Fruit fly (Drosophila melanogaster) whole organism, embryonic: Measurements from ENCODE around the gene Ptpmeg2.

Experiments used
- BEAF-32 ChIP-seq: fragments of 200-800 bp; sonication (Bioruptor generic); optimal IDR thresholded peaks from 3 replicates; lab custom pipeline; 2017; ENCODE audit warnings: missing biosample characterization, missing genetic modification characterization, mild to moderate bottlenecking, moderate library complexity, missing genetic modification reagents
- CG10321 ChIP-seq: fragments of 200-800 bp; sonication (Bioruptor generic); IDR thresholded peaks from 2 replicates; pipeline ENCODE4 v1.3.6; 2022; ENCODE audit warnings: missing biosample characterization, missing genetic modification characterization
- CG10654 ChIP-seq: fragments of 200-800 bp; sonication (Bioruptor generic); optimal IDR thresholded peaks from 2 replicates; lab custom pipeline; 2016; ENCODE audit warnings: missing biosample characterization, missing genetic modification characterization
- CG12744 ChIP-seq: fragments of 200-800 bp; sonication (Bioruptor generic); optimal IDR thresholded peaks from 2 replicates; lab custom pipeline; 2016; ENCODE audit warnings: missing biosample characterization, missing genetic modification characterization
- CG16813 ChIP-seq: fragments of 200-800 bp; sonication (Bioruptor generic); IDR thresholded peaks from 3 replicates; pipeline ENCODE4 v1.3.6; 2022; ENCODE audit warnings: missing biosample characterization, missing genetic modification characterization; ENCODE audit not compliant: partially characterized antibody
- CG17612 ChIP-seq: fragments of 200-800 bp; sonication (Bioruptor generic); IDR thresholded peaks from 2 replicates; pipeline ENCODE4 v1.3.6; 2022; ENCODE audit warnings: missing biosample characterization, missing genetic modification characterization
- CG31441 ChIP-seq: fragments of 200-800 bp; sonication (Bioruptor generic); IDR thresholded peaks from 2 replicates; pipeline ENCODE4 v1.3.6; 2022; ENCODE audit warnings: missing biosample characterization, missing genetic modification characterization
- CG4360 ChIP-seq: fragments of 200-800 bp; sonication (Bioruptor generic); IDR thresholded peaks from 2 replicates; pipeline ENCODE4 v1.3.6; 2022; ENCODE audit warnings: missing biosample characterization, missing genetic modification characterization
- CG6175 ChIP-seq: fragments of 200-800 bp; sonication (Bioruptor generic); IDR thresholded peaks from 3 replicates; pipeline ENCODE4 v1.3.6; 2022; ENCODE audit warnings: missing biosample characterization, missing genetic modification characterization
- CG6813 ChIP-seq: fragments of 200-800 bp; sonication (Bioruptor generic); optimal IDR thresholded peaks from 2 replicates; lab custom pipeline; 2017; ENCODE audit warnings: missing biosample characterization, missing genetic modification characterization, mild to moderate bottlenecking, moderate library complexity, missing genetic modification reagents
- CG8089 ChIP-seq: fragments of 200-800 bp; sonication (Bioruptor generic); optimal IDR thresholded peaks from 3 replicates; lab custom pipeline; 2016; ENCODE audit warnings: missing biosample characterization, missing genetic modification characterization
- CG8765 ChIP-seq: fragments of 200-800 bp; sonication (Bioruptor generic); IDR thresholded peaks from 2 replicates; pipeline ENCODE4 v1.3.6; 2022; ENCODE audit warnings: missing biosample characterization, missing genetic modification characterization
- Dek ChIP-seq: fragments of 200-800 bp; sonication (Bioruptor generic); optimal IDR thresholded peaks from 3 replicates; lab custom pipeline; 2019; ENCODE audit warnings: missing biosample characterization, mild to moderate bottlenecking, missing genetic modification characterization, moderate library complexity
- Dfd ChIP-seq, 2 experiments: fragments of >200 bp; optimal IDR thresholded peaks; 2 replicates each; lab custom pipeline; 2017; ENCODE audit warnings: missing biosample characterization in 2 of 2, missing genetic modification characterization in 2 of 2
- Doc3 ChIP-seq: fragments of 200-800 bp; sonication (Bioruptor generic); IDR thresholded peaks from 3 replicates; pipeline ENCODE4 v1.3.6; 2022; ENCODE audit warnings: missing biosample characterization, missing genetic modification characterization; ENCODE audit not compliant: partially characterized antibody
- Hsf ChIP-seq: fragments of 200-800 bp; sonication (Bioruptor generic); optimal IDR thresholded peaks from 3 replicates; lab custom pipeline; 2016; ENCODE audit warnings: missing biosample characterization, missing genetic modification characterization
- MESR4 ChIP-seq: fragments of 200-800 bp; sonication (Bioruptor generic); optimal IDR thresholded peaks from 2 replicates; lab custom pipeline; 2018; ENCODE audit warnings: missing biosample characterization, mild to moderate bottlenecking, missing genetic modification characterization, moderate library complexity
- Med ChIP-seq: fragments of 200-800 bp; sonication (Bioruptor generic); peaks from one replicate; lab custom pipeline; 2016; ENCODE audit warnings: missing biosample characterization, missing genetic modification characterization, mild to moderate bottlenecking, inconsistent platforms, moderate library complexity
- Nf-YC ChIP-seq: fragments of 200-800 bp; optimal IDR thresholded peaks from 3 replicates; lab custom pipeline; 2019; ENCODE audit warnings: missing biosample characterization, mild to moderate bottlenecking, missing genetic modification characterization, moderate library complexity
- Opbp ChIP-seq: fragments of 200-800 bp; sonication (Bioruptor generic); IDR thresholded peaks from 3 replicates; pipeline ENCODE4 v1.3.6; 2022; ENCODE audit warnings: missing biosample characterization, missing genetic modification characterization; ENCODE audit not compliant: partially characterized antibody
- Poxn ChIP-seq: fragments of 200-800 bp; sonication (Bioruptor generic); IDR thresholded peaks from 2 replicates; pipeline ENCODE4 v1.3.6; 2022; ENCODE audit warnings: missing biosample characterization, missing genetic modification characterization
- Scr ChIP-seq: fragments of 200-800 bp; sonication (Bioruptor generic); IDR thresholded peaks from 2 replicates; pipeline ENCODE4 v1.3.6; 2022; ENCODE audit warnings: missing biosample characterization, missing genetic modification characterization; ENCODE audit not compliant: partially characterized antibody
- Taf1 ChIP-seq: fragments of 200-800 bp; sonication (Bioruptor generic); IDR thresholded peaks from 2 replicates; pipeline ENCODE4 v1.3.6; 2022; ENCODE audit warnings: missing biosample characterization, missing genetic modification characterization
- Trl ChIP-seq, 3 experiments: fragments of >200 bp in 2 of 3; fragments of 200-800 bp in 1 of 3; sonication (Bioruptor generic) in 1 of 3; optimal IDR thresholded peaks; 2 replicates in 1 of 3; 3 replicates in 2 of 3; lab custom pipeline; 2016 to 2017; ENCODE audit warnings: missing biosample characterization in 1 of 3, missing genetic modification characterization in 1 of 3
- bowl ChIP-seq: fragments of 200-800 bp; sonication (Bioruptor generic); IDR thresholded peaks from 2 replicates; pipeline ENCODE4 v1.3.6; 2022; ENCODE audit warnings: missing biosample characterization, missing genetic modification characterization
- cwo ChIP-seq: fragments of 200-800 bp; sonication (Bioruptor generic); optimal IDR thresholded peaks from 3 replicates; lab custom pipeline; 2017; ENCODE audit warnings: missing biosample characterization, missing genetic modification characterization, mild to moderate bottlenecking, moderate library complexity, missing genetic modification reagents
- emc ChIP-seq: fragments of 200-800 bp; sonication (Bioruptor generic); optimal IDR thresholded peaks from 2 replicates; lab custom pipeline; 2016; ENCODE audit warnings: missing biosample characterization, missing genetic modification characterization
- en ChIP-seq: fragments of 200-800 bp; sonication (Bioruptor generic); optimal IDR thresholded peaks from 2 replicates; lab custom pipeline; 2016; ENCODE audit warnings: missing biosample characterization, missing genetic modification characterization
- ewg ChIP-seq: fragments of 200-800 bp; sonication (Bioruptor generic); optimal IDR thresholded peaks from 3 replicates; lab custom pipeline; 2017; ENCODE audit warnings: mild to moderate bottlenecking, missing biosample characterization, missing genetic modification reagents, missing genetic modification characterization
- exex ChIP-seq: fragments of 200-800 bp; sonication (Bioruptor generic); optimal IDR thresholded peaks from 4 replicates; lab custom pipeline; 2018; ENCODE audit warnings: missing biosample characterization, mild to moderate bottlenecking, missing genetic modification characterization, moderate library complexity
- fu2 ChIP-seq: fragments of 200-800 bp; sonication (Bioruptor generic); optimal IDR thresholded peaks from 2 replicates; lab custom pipeline; 2016; ENCODE audit warnings: missing biosample characterization, missing genetic modification characterization
- gro ChIP-seq: fragments of 200-800 bp; sonication (Bioruptor generic); optimal IDR thresholded peaks from 2 replicates; lab custom pipeline; 2016; ENCODE audit warnings: missing biosample characterization, missing genetic modification characterization
- hbn ChIP-seq: fragments of 200-800 bp; sonication (Bioruptor generic); IDR thresholded peaks from 2 replicates; pipeline ENCODE4 v1.3.6; 2022; ENCODE audit warnings: missing biosample characterization, missing genetic modification characterization; ENCODE audit not compliant: partially characterized antibody
- klu ChIP-seq: fragments of 200-800 bp; sonication (Bioruptor generic); IDR thresholded peaks from 2 replicates; pipeline ENCODE4 v1.3.6; 2022; ENCODE audit warnings: missing biosample characterization, missing genetic modification characterization
- knrl ChIP-seq: fragments of 200-800 bp; sonication (Bioruptor generic); IDR thresholded peaks from 3 replicates; pipeline ENCODE4 v1.3.6; 2022; ENCODE audit warnings: missing biosample characterization, missing genetic modification characterization; ENCODE audit not compliant: partially characterized antibody
- lov ChIP-seq, 2 experiments: fragments of 200-800 bp in 1 of 2; fragments of >200 bp in 1 of 2; sonication (Bioruptor generic) in 1 of 2; IDR thresholded peaks in 1 of 2; optimal IDR thresholded peaks in 1 of 2; 2 replicates in 1 of 2; 3 replicates in 1 of 2; pipeline versions ENCODE4 v1.3.6 to Lab custom; 2017 to 2022; ENCODE audit warnings: missing biosample characterization in 1 of 2, missing genetic modification characterization in 1 of 2
- nmo ChIP-seq: fragments of 200-800 bp; sonication (Bioruptor generic); optimal IDR thresholded peaks from 2 replicates; lab custom pipeline; 2018; ENCODE audit warnings: missing biosample characterization, mild to moderate bottlenecking, missing genetic modification characterization, moderate library complexity
- pan ChIP-seq, 4 experiments: fragments of >200 bp in 3 of 4; fragments of 200-800 bp in 1 of 4; sonication (Bioruptor generic) in 1 of 4; optimal IDR thresholded peaks in 3 of 4; IDR thresholded peaks in 1 of 4; 2 replicates each; pipeline versions ENCODE4 v1.3.6 to Lab custom; 2017 to 2022; ENCODE audit warnings: missing biosample characterization in 2 of 4, missing genetic modification characterization in 2 of 4, mixed read lengths in 1 of 4
- row ChIP-seq: fragments of 200-800 bp; sonication (Bioruptor generic); IDR thresholded peaks from 3 replicates; pipeline ENCODE4 v1.3.6; 2022; ENCODE audit warnings: missing biosample characterization, missing genetic modification characterization
- schlank ChIP-seq: fragments of 200-800 bp; sonication (Bioruptor generic); optimal IDR thresholded peaks from 2 replicates; lab custom pipeline; 2018; ENCODE audit warnings: missing biosample characterization, mild to moderate bottlenecking, missing genetic modification characterization
- sna ChIP-seq: fragments of 200-800 bp; sonication (Bioruptor generic); IDR thresholded peaks from 2 replicates; pipeline ENCODE4 v1.3.6; 2022; ENCODE audit warnings: missing biosample characterization, missing genetic modification characterization; ENCODE audit not compliant: partially characterized antibody
- sqz ChIP-seq: fragments of 200-800 bp; sonication (Bioruptor generic); optimal IDR thresholded peaks from 3 replicates; lab custom pipeline; 2018; ENCODE audit warnings: missing biosample characterization, mild to moderate bottlenecking, missing genetic modification characterization
- unc-4 ChIP-seq: fragments of 200-800 bp; sonication (Bioruptor generic); IDR thresholded peaks from 2 replicates; pipeline ENCODE4 v1.3.6; 2022; ENCODE audit warnings: missing biosample characterization, missing genetic modification characterization; ENCODE audit not compliant: partially characterized antibody

The Ptpmeg2 gene

dm6 chrX:9707820-9708487, 49.0 kb upstream of the Ptpmeg2 start (continued):
- TF ChIP-seq Dek (tag; lab: Kevin White, UChicago) (no peak), CG31441 (no peak), Doc3 (GFP tag; lab: Robert Waterston, UW) (peak; percentile 60), exex (tag; lab: Kevin White, UChicago) (no peak), sna (GFP tag; lab: Robert Waterston, UW) (no peak), Scr (peak; percentile 56), emc (GFP tag; lab: Kevin White, UChicago) (no peak), hbn (GFP tag; lab: Robert Waterston, UW) (peak; percentile 31; the same call in 1 of the 2 replicates), Taf1 (GFP tag; lab: Robert Waterston, UW) (no peak), knrl (GFP tag; lab: Robert Waterston, UW) (peak; percentile 39; the same call in 1 of the 3 replicates), Med (peak; percentile 26), sqz (GFP tag; lab: Kevin White, UChicago) (peak; percentile 48), row (GFP tag; lab: Robert Waterston, UW) (peak; percentile 64), BEAF-32 (peak; percentile 49), bowl (no peak), CG12744 (GFP tag; lab: Kevin White, UChicago) (no peak), Opbp (GFP tag; lab: Robert Waterston, UW) (peak; percentile 40; the same call in 1 of the 3 replicates), en (GFP tag; lab: Kevin White, UChicago) (no peak), CG6175 (GFP tag; lab: Robert Waterston, UW) (no peak), ewg (GFP tag; lab: Kevin White, UChicago) (no peak), unc-4 (GFP tag; lab: Robert Waterston, UW) (peak; percentile 36; the same call in 1 of the 2 replicates)

DNA sequence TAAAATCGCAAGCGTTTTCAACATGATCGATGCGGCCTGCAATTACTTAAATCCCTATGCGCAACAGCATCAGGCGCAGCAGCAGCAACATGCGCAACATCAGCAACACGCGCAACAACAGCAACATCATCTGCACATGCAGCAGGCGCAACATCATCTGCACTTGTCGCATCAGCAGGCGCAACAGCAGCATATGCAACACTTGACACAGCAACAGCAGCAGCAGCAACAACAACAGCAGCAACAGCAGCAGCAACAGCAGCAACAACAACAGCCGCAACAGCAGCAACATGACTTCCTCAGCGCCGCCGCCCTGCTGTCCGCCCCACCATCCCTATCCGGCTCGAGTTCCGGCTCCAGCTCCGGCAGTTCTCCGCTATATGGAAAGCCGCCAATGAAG, 35.7 kb upstream of the Ptpmeg2 start:
- TF ChIP-seq Hsf (GFP tag; lab: Kevin White, UChicago) (no peak), cwo (GFP tag; lab: Kevin White, UChicago) (no peak), Nf-YC (tag; lab: Kevin White, UChicago) (no peak), CG10654 (no peak), CG4360 (GFP tag; lab: Robert Waterston, UW) (0 out of 2 replicates have a peak, but pooled peaks have one; percentile 31), pan (optimal IDR thresholded peaks at IDR 0.05; lab: Kevin White, UChicago) (no peak), pan (GFP tag; optimal IDR thresholded peaks at IDR 0.05 in 1 of 2, IDR thresholded peaks at IDR 0.05 in 1 of 2) (no peak), Poxn (GFP tag; lab: Robert Waterston, UW) (no peak), CG6175 (GFP tag; lab: Robert Waterston, UW) (no peak), Dfd (GFP tag; optimal IDR thresholded peaks at IDR 0.05; lab: Kevin White, UChicago) (peak in 1 of 2 experiments; percentile 73)

DNA sequence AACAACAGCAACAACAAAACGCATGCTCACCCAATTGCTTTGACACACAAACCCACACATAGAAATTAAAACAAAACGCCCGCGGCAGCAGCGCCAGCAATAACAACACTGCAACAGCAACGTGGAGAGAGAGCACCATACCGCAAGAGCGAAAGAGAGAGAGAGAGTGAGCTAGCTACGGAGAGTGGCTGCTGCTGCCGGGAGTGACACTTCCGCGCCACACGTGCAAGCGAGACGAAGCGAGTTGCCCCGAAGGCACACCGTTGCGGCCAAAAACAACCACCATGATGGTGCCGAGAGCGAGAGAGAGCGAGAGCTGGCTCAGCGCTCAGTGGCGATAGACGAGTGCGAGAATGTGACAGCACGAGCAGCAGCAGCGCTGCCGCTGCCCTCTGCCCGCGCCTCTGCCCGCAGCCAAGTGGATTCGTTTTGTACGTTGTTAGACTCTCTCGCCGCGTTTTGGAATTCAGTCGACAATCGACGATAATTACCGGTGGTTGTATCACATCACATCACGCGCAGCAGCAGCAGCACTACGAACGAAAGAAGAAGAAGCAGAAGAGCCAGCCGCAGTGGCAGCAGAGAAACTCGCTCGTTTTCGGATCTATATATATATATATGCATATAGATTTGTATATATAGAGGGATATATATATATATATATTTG, 34.9 kb upstream of the Ptpmeg2 start, which contains the start of gene btd:
TSS of gene btd (plus strand) at position 467 of the 667 bp plus-strand sequence.
- TF ChIP-seq klu (GFP tag; lab: Robert Waterston, UW) (no peak), Trl (optimal IDR thresholded peaks at IDR 0.05; lab: Kevin White, UChicago) (peak; percentile 75 to 83), Trl (GFP tag; optimal IDR thresholded peaks at IDR 0.05; lab: Kevin White, UChicago) (peak; percentile 46), CG6175 (GFP tag; lab: Robert Waterston, UW) (peak; percentile 71; the same call in 2 of the 3 replicates), CG8765 (GFP tag; lab: Robert Waterston, UW) (0 out of 2 replicates have a peak, but pooled peaks have one; percentile 41), gro (GFP tag; lab: Kevin White, UChicago) (peak; percentile 2), CG6813 (GFP tag; lab: Kevin White, UChicago) (no peak), CG8089 (no peak), CG10321 (GFP tag; lab: Robert Waterston, UW) (peak; percentile 99), CG17612 (no peak), lov (optimal IDR thresholded peaks at IDR 0.05; lab: Kevin White, UChicago) (no peak), lov (GFP tag; IDR thresholded peaks at IDR 0.05; lab: Robert Waterston, UW) (no peak), schlank (tag; lab: Kevin White, UChicago) (no peak), fu2 (GFP tag; lab: Kevin White, UChicago) (no peak), CG16813 (peak; percentile 42; the same call in 1 of the 3 replicates), MESR4 (no peak), CG31441 (no peak), nmo (peak; percentile 53)
